Worm (Caenorhabditis elegans): ENCODE data around the gene C25F6.6.

The C25F6.6 gene

DNA sequence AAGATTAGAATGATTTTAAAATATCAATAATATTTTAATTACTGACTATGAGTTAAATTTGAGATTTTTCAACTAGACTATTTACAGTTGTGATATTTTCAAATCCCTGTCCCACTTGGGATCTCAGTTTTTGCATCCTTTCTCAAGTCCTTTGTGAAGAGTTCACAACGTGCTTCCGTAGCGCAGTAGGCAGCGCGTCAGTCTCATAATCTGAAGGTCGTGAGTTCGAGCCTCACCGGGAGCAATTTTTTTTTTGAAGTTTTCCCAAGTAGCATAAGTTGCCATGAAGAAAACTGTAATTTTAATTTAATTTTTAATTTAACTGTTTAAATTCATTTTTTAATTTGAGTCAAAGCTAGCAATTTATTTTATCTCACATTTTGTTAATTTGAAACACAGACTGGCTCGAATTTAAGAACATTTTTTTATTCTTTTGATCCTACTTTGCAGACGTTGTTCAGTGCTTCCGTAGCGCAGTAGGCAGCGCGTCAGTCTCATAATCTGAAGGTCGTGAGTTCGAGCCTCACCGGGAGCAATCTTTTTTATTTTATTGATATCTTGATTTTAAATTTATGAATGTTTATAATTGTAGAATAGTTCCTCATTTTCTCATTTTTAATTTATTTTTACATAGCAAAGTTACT, 34.8 kb upstream of the C25F6.6 start:
- TF ChIP-seq lin-39 (tag; optimal IDR thresholded peaks at IDR 0.05) = no peak
- peak; percentile 27 for TF ChIP-seq pha-4 (tag; optimal IDR thresholded peaks at IDR 0.05)
- peak; percentile 15 for TF ChIP-seq nfya-1 (tag; optimal IDR thresholded peaks at IDR 0.05; ENCODE audit: insufficient read depth)
- no peak for TF ChIP-seq unc-39 (tag; optimal IDR thresholded peaks at IDR 0.05)
- TF ChIP-seq nhr-25 (tag; optimal IDR thresholded peaks at IDR 0.05) = no peak
- no peak for TF ChIP-seq fkh-10 (GFP tag; optimal IDR thresholded peaks at IDR 0.05)
- TF ChIP-seq nhr-237 (tag; optimal IDR thresholded peaks at IDR 0.05) = no peak
- TF ChIP-seq hmg-11 (tag; optimal IDR thresholded peaks at IDR 0.05) = peak; percentile 43
- no peak for TF ChIP-seq nhr-23 (tag; optimal IDR thresholded peaks at IDR 0.05)
- TF ChIP-seq nhr-11 (tag; optimal IDR thresholded peaks at IDR 0.05) = no peak

DNA sequence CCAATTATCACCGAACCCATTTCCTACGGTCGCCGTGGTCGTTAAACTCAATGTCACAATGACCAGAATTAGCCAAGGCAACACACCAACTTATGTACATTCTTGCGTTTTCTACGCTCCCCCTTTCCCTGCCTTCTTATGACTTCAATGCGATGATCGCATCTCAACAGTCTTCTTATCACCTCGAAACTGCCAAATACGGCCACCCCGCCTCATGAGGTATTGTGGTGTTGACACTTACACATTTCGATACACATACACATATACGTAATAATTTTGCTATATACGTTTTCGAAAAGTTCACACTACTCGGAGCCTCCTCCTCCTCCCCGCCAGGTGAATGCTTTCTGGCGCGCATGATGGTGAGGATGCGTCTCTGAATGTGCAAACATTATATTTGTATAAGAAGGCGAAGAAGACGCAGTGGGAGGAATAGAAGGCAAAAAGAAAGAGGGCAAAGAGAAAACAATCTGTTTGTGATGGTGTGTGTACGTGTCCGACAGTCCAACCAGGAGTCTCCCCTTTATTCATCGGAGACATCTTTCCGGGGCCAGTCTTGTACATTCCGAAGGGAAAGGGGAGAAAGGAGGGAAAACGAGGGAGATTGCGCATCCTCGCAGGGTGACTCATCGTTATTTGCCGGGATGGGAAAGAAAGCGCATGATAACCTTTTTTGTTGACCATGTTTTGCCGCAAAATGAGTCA, 29.4 kb upstream of the C25F6.6 start:
- TF ChIP-seq ceh-28 (tag; optimal IDR thresholded peaks at IDR 0.05) = no peak
- TF ChIP-seq pqm-1 (tag; optimal IDR thresholded peaks at IDR 0.05) = peak; percentile 70
- no peak for TF ChIP-seq ztf-11 (tag; optimal IDR thresholded peaks at IDR 0.05)
- TF ChIP-seq egl-5 (tag; optimal IDR thresholded peaks at IDR 0.05) = no peak
- no peak for TF ChIP-seq R02D3.7 (tag; optimal IDR thresholded peaks at IDR 0.05)
- TF ChIP-seq daf-12 (tag; optimal IDR thresholded peaks at IDR 0.05) = no peak
- TF ChIP-seq ceh-16 (tag; optimal IDR thresholded peaks at IDR 0.05) = no peak
- TF ChIP-seq zag-1 (tag; optimal IDR thresholded peaks at IDR 0.05) = no peak
- no peak for TF ChIP-seq fkh-10 (GFP tag; optimal IDR thresholded peaks at IDR 0.05)
- no peak for TF ChIP-seq nhr-67 (tag; optimal IDR thresholded peaks at IDR 0.05)
- no peak for TF ChIP-seq elt-1 (tag; optimal IDR thresholded peaks at IDR 0.05)
- TF ChIP-seq lin-15B (tag; optimal IDR thresholded peaks at IDR 0.05) = no peak
- TF ChIP-seq lin-39 (tag; optimal IDR thresholded peaks at IDR 0.05) = no peak
- TF ChIP-seq nhr-11 (tag; optimal IDR thresholded peaks at IDR 0.05) = no peak
- TF ChIP-seq tbx-2 (tag; optimal IDR thresholded peaks at IDR 0.05) = no peak
- no peak for TF ChIP-seq eor-1 (tag; optimal IDR thresholded peaks at IDR 0.05)
- TF ChIP-seq ama-1 (optimal IDR thresholded peaks at IDR 0.05) = no peak
- TF ChIP-seq skn-1 (tag; optimal IDR thresholded peaks at IDR 0.05) = no peak
- peak; percentile 75 for TF ChIP-seq elt-2 (tag; optimal IDR thresholded peaks at IDR 0.05)
- no peak for TF ChIP-seq sea-2 (GFP tag; optimal IDR thresholded peaks at IDR 0.05)
- TF ChIP-seq ceh-9 (tag; optimal IDR thresholded peaks at IDR 0.05) = no peak
- TF ChIP-seq nhr-76 (tag; optimal IDR thresholded peaks at IDR 0.05) = no peak
- no peak for TF ChIP-seq fkh-2 (tag; optimal IDR thresholded peaks at IDR 0.05)
- TF ChIP-seq nhr-28 (tag; optimal IDR thresholded peaks at IDR 0.05) = no peak
- no peak for TF ChIP-seq nfya-1 (tag; optimal IDR thresholded peaks at IDR 0.05; ENCODE audit: insufficient read depth)
- TF ChIP-seq unc-62 (GFP tag; optimal IDR thresholded peaks at IDR 0.05) = no peak
- TF ChIP-seq nhr-23 (tag; optimal IDR thresholded peaks at IDR 0.05) = peak; percentile 27
- no peak for TF ChIP-seq nhr-77 (tag; optimal IDR thresholded peaks at IDR 0.05)
- TF ChIP-seq aly-2 (tag; optimal IDR thresholded peaks at IDR 0.05) = no peak
- TF ChIP-seq snpc-4 (tag; optimal IDR thresholded peaks at IDR 0.05) = no peak
- TF ChIP-seq egl-27 (tag; optimal IDR thresholded peaks at IDR 0.05) = no peak
- TF ChIP-seq pha-4 (tag; optimal IDR thresholded peaks at IDR 0.05) = peak; percentile 64
- no peak for TF ChIP-seq mml-1 (tag; optimal IDR thresholded peaks at IDR 0.05)
- TF ChIP-seq elt-3 (tag; optimal IDR thresholded peaks at IDR 0.05) = no peak
- TF ChIP-seq ztf-4 (tag; optimal IDR thresholded peaks at IDR 0.05) = no peak
- no peak for TF ChIP-seq nhr-237 (tag; optimal IDR thresholded peaks at IDR 0.05)
- TF ChIP-seq jun-1 (tag; optimal IDR thresholded peaks at IDR 0.05) = peak; percentile 82
- no peak for TF ChIP-seq ZK546.5 (tag; optimal IDR thresholded peaks at IDR 0.05)
- no peak for TF ChIP-seq lsy-12 (tag; optimal IDR thresholded peaks at IDR 0.05)
- TF ChIP-seq unc-39 (tag; optimal IDR thresholded peaks at IDR 0.05) = no peak
- no peak for TF ChIP-seq ceh-82 (tag; optimal IDR thresholded peaks at IDR 0.05)
- peak; percentile 37 for TF ChIP-seq nhr-25 (tag; optimal IDR thresholded peaks at IDR 0.05)
- TF ChIP-seq mdl-1 (tag; optimal IDR thresholded peaks at IDR 0.05) = no peak
- TF ChIP-seq nhr-43 (tag; optimal IDR thresholded peaks at IDR 0.05; ENCODE audit: poor library complexity, severe bottlenecking) = no peak
- TF ChIP-seq fos-1 (tag; optimal IDR thresholded peaks at IDR 0.05) = peak; percentile 75
- TF ChIP-seq nhr-12 (tag; optimal IDR thresholded peaks at IDR 0.05) = no peak
- TF ChIP-seq hmg-11 (tag; optimal IDR thresholded peaks at IDR 0.05) = no peak
